Fruit fly (Drosophila melanogaster) whole organism, prepupa: ENCODE results near the gene Tps1.

Experiments
- Blimp-1 ChIP-seq: fragments of 200-800 bp; sonication (Bioruptor generic); optimal IDR thresholded peaks from 3 replicates; lab custom pipeline; 2017; ENCODE audit warnings: missing biosample characterization, missing genetic modification characterization, mild to moderate bottlenecking, moderate library complexity, missing genetic modification reagents
- CG10631 ChIP-seq: fragments of 200-800 bp; sonication (Bioruptor generic); optimal IDR thresholded peaks from 2 replicates; lab custom pipeline; 2016; ENCODE audit warnings: missing biosample characterization, missing genetic modification characterization
- CG10669 ChIP-seq: fragments of 200-800 bp; sonication (Bioruptor generic); optimal IDR thresholded peaks from 3 replicates; lab custom pipeline; 2018; ENCODE audit warnings: missing biosample characterization, mild to moderate bottlenecking, missing genetic modification characterization, moderate library complexity
- CG11294 ChIP-seq: fragments of 200-800 bp; sonication (Bioruptor generic); IDR thresholded peaks from 2 replicates; pipeline ENCODE4 v1.3.6; 2022; ENCODE audit warnings: missing biosample characterization, missing genetic modification characterization
- CG11762 ChIP-seq: fragments of 200-800 bp; sonication (Bioruptor generic); optimal IDR thresholded peaks from 3 replicates; lab custom pipeline; 2016; ENCODE audit warnings: missing biosample characterization, missing genetic modification characterization; ENCODE audit not compliant: insufficient read depth
- CG11902 ChIP-seq: fragments of 200-800 bp; sonication (Bioruptor generic); optimal IDR thresholded peaks from 3 replicates; lab custom pipeline; 2016; ENCODE audit warnings: missing biosample characterization, missing genetic modification characterization
- CG15336 ChIP-seq: fragments of 200-800 bp; sonication (Bioruptor generic); IDR thresholded peaks from 2 replicates; pipeline ENCODE4 v1.3.6; 2022; ENCODE audit warnings: missing biosample characterization, missing genetic modification characterization
- CG1621 ChIP-seq: fragments of 200-800 bp; sonication (Bioruptor generic); optimal IDR thresholded peaks from 3 replicates; lab custom pipeline; 2018; ENCODE audit warnings: missing biosample characterization, mild to moderate bottlenecking, missing genetic modification characterization
- CG32006 ChIP-seq: fragments of 200-800 bp; sonication (Bioruptor generic); optimal IDR thresholded peaks from 3 replicates; lab custom pipeline; 2017; ENCODE audit warnings: missing biosample characterization, mild to moderate bottlenecking, missing genetic modification characterization
- CG34406 ChIP-seq: fragments of 200-800 bp; sonication (Bioruptor generic); optimal IDR thresholded peaks from 3 replicates; lab custom pipeline; 2016; ENCODE audit warnings: missing biosample characterization, missing genetic modification characterization
- CG6163 ChIP-seq: fragments of 200-800 bp; sonication (Bioruptor generic); IDR thresholded peaks from 3 replicates; pipeline ENCODE4 v1.3.6; 2022; ENCODE audit warnings: missing biosample characterization, missing genetic modification characterization
- CG6276 ChIP-seq: fragments of 200-800 bp; sonication (Bioruptor generic); optimal IDR thresholded peaks from 2 replicates; lab custom pipeline; 2017; ENCODE audit warnings: missing biosample characterization, mild to moderate bottlenecking, missing genetic modification characterization
- CG6792 ChIP-seq: fragments of 200-800 bp; sonication (Bioruptor generic); optimal IDR thresholded peaks from 3 replicates; lab custom pipeline; 2016; ENCODE audit warnings: missing biosample characterization, missing genetic modification characterization
- CG6808 ChIP-seq: fragments of 200-800 bp; sonication (Bioruptor generic); optimal IDR thresholded peaks from 3 replicates; lab custom pipeline; 2017; ENCODE audit warnings: missing biosample characterization, missing genetic modification characterization, mild to moderate bottlenecking, moderate library complexity, missing genetic modification reagents
- CG7368 ChIP-seq: fragments of 200-800 bp; sonication (Bioruptor generic); optimal IDR thresholded peaks from 3 replicates; lab custom pipeline; 2016; ENCODE audit warnings: missing biosample characterization, missing genetic modification characterization
- CG8319 ChIP-seq: fragments of 200-800 bp; sonication (Bioruptor generic); optimal IDR thresholded peaks from 3 replicates; lab custom pipeline; 2016; ENCODE audit warnings: missing biosample characterization, missing genetic modification characterization
- CG8632 ChIP-seq: fragments of 200-800 bp; sonication (Bioruptor generic); optimal IDR thresholded peaks from 3 replicates; lab custom pipeline; 2016; ENCODE audit warnings: missing biosample characterization, missing genetic modification characterization
- CG9139 ChIP-seq: fragments of 200-800 bp; sonication (Bioruptor generic); optimal IDR thresholded peaks from 3 replicates; lab custom pipeline; 2017; ENCODE audit warnings: missing biosample characterization, mild to moderate bottlenecking, missing genetic modification characterization
- Eip93F ChIP-seq: fragments of 200-800 bp; sonication (Bioruptor generic); optimal IDR thresholded peaks from 2 replicates; lab custom pipeline; 2016; ENCODE audit warnings: missing biosample characterization, mild to moderate bottlenecking, missing genetic modification characterization
- Gug ChIP-seq: fragments of 200-800 bp; sonication (Bioruptor generic); IDR thresholded peaks from 2 replicates; pipeline ENCODE4 v1.3.6; 2022; ENCODE audit warnings: missing biosample characterization, missing genetic modification characterization
- Hr39 ChIP-seq: fragments of 200-800 bp; sonication (Bioruptor generic); optimal IDR thresholded peaks from 2 replicates; lab custom pipeline; 2016; ENCODE audit warnings: missing biosample characterization, missing genetic modification characterization
- Hr4 ChIP-seq: fragments of 200-800 bp; sonication (Bioruptor generic); optimal IDR thresholded peaks from 3 replicates; lab custom pipeline; 2016; ENCODE audit warnings: missing biosample characterization, missing genetic modification characterization
- Met ChIP-seq: fragments of 200-800 bp; sonication (Bioruptor generic); optimal IDR thresholded peaks from 3 replicates; lab custom pipeline; 2016; ENCODE audit warnings: missing biosample characterization, missing genetic modification characterization
- Sox102F ChIP-seq: fragments of 200-800 bp; sonication (Bioruptor generic); optimal IDR thresholded peaks from 2 replicates; lab custom pipeline; 2016; ENCODE audit warnings: missing biosample characterization, mild to moderate bottlenecking, missing genetic modification characterization
- Sox14 ChIP-seq: fragments of 200-800 bp; sonication (Bioruptor generic); optimal IDR thresholded peaks from 3 replicates; lab custom pipeline; 2016; ENCODE audit warnings: missing biosample characterization, missing genetic modification characterization
- Sox15 ChIP-seq: fragments of 200-800 bp; sonication (Bioruptor generic); optimal IDR thresholded peaks from 3 replicates; lab custom pipeline; 2016; ENCODE audit warnings: missing biosample characterization, missing genetic modification characterization
- achi ChIP-seq: fragments of 200-800 bp; sonication (Bioruptor generic); optimal IDR thresholded peaks from 3 replicates; lab custom pipeline; 2016; ENCODE audit warnings: missing biosample characterization, missing genetic modification characterization
- cyc ChIP-seq: fragments of 200-800 bp; sonication (Bioruptor generic); optimal IDR thresholded peaks from 3 replicates; lab custom pipeline; 2016; ENCODE audit warnings: missing biosample characterization, missing genetic modification characterization
- dac ChIP-seq: fragments of 200-800 bp; sonication (Bioruptor generic); optimal IDR thresholded peaks from 2 replicates; lab custom pipeline; 2017; ENCODE audit warnings: missing biosample characterization, mild to moderate bottlenecking, missing genetic modification characterization
- dsx ChIP-seq: fragments of 200-800 bp; optimal IDR thresholded peaks from 3 replicates; lab custom pipeline; 2019; ENCODE audit warnings: missing biosample characterization, mild to moderate bottlenecking, missing genetic modification characterization, moderate library complexity; ENCODE audit not compliant: poor library complexity, severe bottlenecking
- esn ChIP-seq: fragments of 200-800 bp; sonication (Bioruptor generic); optimal IDR thresholded peaks from 2 replicates; lab custom pipeline; 2016; ENCODE audit warnings: missing biosample characterization, mild to moderate bottlenecking, missing genetic modification characterization, moderate library complexity
- fd85E ChIP-seq: fragments of 200-800 bp; sonication (Bioruptor generic); optimal IDR thresholded peaks from 3 replicates; lab custom pipeline; 2016; ENCODE audit warnings: missing biosample characterization, missing genetic modification characterization
- salr ChIP-seq, 2 experiments: fragments of 200-800 bp; sonication (Bioruptor generic); optimal IDR thresholded peaks; 3 replicates each; lab custom pipeline; 2016 to 2018; ENCODE audit warnings: missing biosample characterization in 2 of 2, missing genetic modification characterization in 2 of 2, mild to moderate bottlenecking in 1 of 2
- spab ChIP-seq: fragments of 200-800 bp; sonication (Bioruptor generic); optimal IDR thresholded peaks from 2 replicates; lab custom pipeline; 2017; ENCODE audit warnings: missing biosample characterization, mild to moderate bottlenecking, missing genetic modification characterization, missing genetic modification reagents
- svp ChIP-seq: fragments of 200-800 bp; sonication (Bioruptor generic); peaks from one replicate; lab custom pipeline; 2016; ENCODE audit warnings: missing biosample characterization, missing genetic modification characterization
- topi ChIP-seq: fragments of 200-800 bp; sonication (Bioruptor generic); optimal IDR thresholded peaks from 3 replicates; lab custom pipeline; 2016; ENCODE audit warnings: missing biosample characterization, missing genetic modification characterization
- vri ChIP-seq: fragments of 200-800 bp; sonication (Bioruptor generic); optimal IDR thresholded peaks from 3 replicates; lab custom pipeline; 2016; ENCODE audit warnings: missing biosample characterization, mild to moderate bottlenecking, missing genetic modification characterization

Tps1 gene

DNA sequence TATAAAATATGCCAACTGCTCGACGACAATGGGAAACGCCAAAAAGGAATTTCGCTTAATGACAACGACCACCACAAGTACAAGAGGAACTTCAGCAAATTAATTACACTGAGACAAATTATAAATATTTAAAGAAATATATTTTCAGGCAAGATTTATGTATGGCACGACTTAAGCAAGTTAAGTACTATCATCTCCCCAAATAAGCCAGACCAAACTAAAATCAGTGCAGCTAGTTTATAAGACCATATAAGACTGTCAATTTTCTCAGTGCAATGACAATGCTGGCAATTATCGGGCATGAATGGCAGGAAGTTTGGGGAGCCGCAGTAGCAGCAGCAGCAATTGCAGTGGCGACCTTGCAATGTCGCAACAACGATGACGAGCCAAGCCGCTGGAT, 39.6 kb upstream of the Tps1 start (continued):
- TF ChIP-seq CG11762 (GFP tag; lab: Kevin White, UChicago): peak; percentile 69
- TF ChIP-seq Hr4 (GFP tag; lab: Kevin White, UChicago): peak; percentile 53
- TF ChIP-seq Blimp-1 (GFP tag; lab: Kevin White, UChicago): no peak
- peak; percentile 59 for TF ChIP-seq cyc (GFP tag; lab: Kevin White, UChicago)
- peak; percentile 64 for TF ChIP-seq dsx (GFP tag; lab: Kevin White, UChicago)
- peak; percentile 67 for TF ChIP-seq CG1621 (tag; lab: Kevin White, UChicago)
- TF ChIP-seq CG6808 (GFP tag; lab: Kevin White, UChicago): peak; percentile 71
- no peak; the same call in 1 of the 2 replicates for TF ChIP-seq CG11294 (GFP tag; lab: Robert Waterston, UW)
- no peak for TF ChIP-seq Eip93F (GFP tag; lab: Kevin White, UChicago)
- TF ChIP-seq CG11902 (GFP tag; lab: Kevin White, UChicago): peak; percentile 78
- peak; percentile 71 for TF ChIP-seq topi (GFP tag; lab: Kevin White, UChicago)
- peak; percentile 76 for TF ChIP-seq esn (GFP tag; lab: Kevin White, UChicago)
- peak; percentile 64 for TF ChIP-seq Sox102F
- TF ChIP-seq vri (GFP tag; lab: Kevin White, UChicago): no peak
- TF ChIP-seq CG9139: peak; percentile 32
- TF ChIP-seq spab: peak; percentile 61
- TF ChIP-seq CG15336: peak; percentile 39; the same call in 1 of the 2 replicates
- peak; percentile 83 for TF ChIP-seq CG6163 (GFP tag; lab: Robert Waterston, UW)
- TF ChIP-seq CG8319 (GFP tag; lab: Kevin White, UChicago): peak; percentile 77
- peak; percentile 16 for TF ChIP-seq Met (GFP tag; lab: Kevin White, UChicago)
- no peak for TF ChIP-seq dac (GFP tag; lab: Kevin White, UChicago)
- peak; percentile 52 for TF ChIP-seq Hr39 (GFP tag; lab: Kevin White, UChicago)
- TF ChIP-seq achi: peak; percentile 78
- peak; percentile 84 for TF ChIP-seq CG8632 (GFP tag; lab: Kevin White, UChicago)
- peak; percentile 49 for TF ChIP-seq Sox14 (GFP tag; lab: Kevin White, UChicago)
- peak; percentile 66 for TF ChIP-seq CG32006 (GFP tag; lab: Kevin White, UChicago)
- TF ChIP-seq CG7368 (GFP tag; lab: Kevin White, UChicago): peak; percentile 75
- TF ChIP-seq CG6792 (GFP tag; lab: Kevin White, UChicago): peak; percentile 78

DNA sequence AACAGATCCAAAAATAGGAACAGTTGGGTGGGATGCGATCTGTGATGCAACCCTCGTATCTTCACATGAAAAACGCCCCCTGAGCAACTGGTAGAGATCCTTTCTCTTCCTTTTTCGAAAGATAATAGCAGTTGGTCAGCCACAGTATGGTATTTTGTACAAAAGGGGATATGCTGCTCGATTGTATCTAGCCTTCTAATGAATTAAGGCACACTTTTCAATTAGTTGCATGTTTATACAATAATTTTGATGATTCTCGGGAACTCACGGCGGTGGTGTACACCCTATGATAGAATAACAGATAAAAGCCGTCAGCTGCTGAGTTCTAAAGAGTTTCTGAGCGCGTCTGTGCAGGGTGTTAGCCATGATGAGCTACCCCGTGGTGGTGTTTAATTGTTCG, 38.5 kb upstream of the Tps1 start:
- TF ChIP-seq CG6276 (GFP tag; lab: Kevin White, UChicago) (no peak), Eip93F (GFP tag; lab: Kevin White, UChicago) (no peak), Sox15 (GFP tag; lab: Kevin White, UChicago) (no peak), Hr39 (GFP tag; lab: Kevin White, UChicago) (no peak), cyc (GFP tag; lab: Kevin White, UChicago) (no peak), CG6792 (GFP tag; lab: Kevin White, UChicago) (no peak), CG32006 (GFP tag; lab: Kevin White, UChicago) (no peak), CG10631 (GFP tag; lab: Kevin White, UChicago) (no peak), svp (GFP tag; lab: Kevin White, UChicago) (no peak), CG11902 (GFP tag; lab: Kevin White, UChicago) (no peak), Sox102F (no peak), fd85E (GFP tag; lab: Kevin White, UChicago) (no peak), CG34406 (GFP tag; lab: Kevin White, UChicago) (no peak), salr (GFP tag; optimal IDR thresholded peaks at IDR 0.05; lab: Kevin White, UChicago) (no peak), topi (GFP tag; lab: Kevin White, UChicago) (no peak), Gug (GFP tag; lab: Robert Waterston, UW) (no peak), CG7368 (GFP tag; lab: Kevin White, UChicago) (no peak), achi (no peak), CG10669 (GFP tag; lab: Kevin White, UChicago) (no peak)
